Worm (Caenorhabditis elegans) whole organism, L4 larva: ENCODE results near the gene ncx-9.

ENCODE experiments used
- F10B5.3 ChIP-seq: sonication (generic microtip); optimal IDR thresholded peaks from 2 replicates; lab custom pipeline; 2016; ENCODE audit warnings: mild to moderate bottlenecking, missing genetic modification characterization, missing compliant biosample characterization
- F37D6.2 ChIP-seq: sonication (generic microtip); optimal IDR thresholded peaks from 2 replicates; lab custom pipeline; 2016; ENCODE audit warnings: mild to moderate bottlenecking, missing genetic modification characterization, missing compliant biosample characterization
- F49E8.2 ChIP-seq: sonication (generic microtip); optimal IDR thresholded peaks from 2 replicates; lab custom pipeline; 2016; ENCODE audit warnings: missing compliant biosample characterization, mild to moderate bottlenecking, missing genetic modification characterization, borderline replicate concordance
- T26A8.4 ChIP-seq: fragments of 200-800 bp; sonication (Bioruptor generic); IDR thresholded peaks from 2 replicates; pipeline ENCODE4 v1.3.6; 2022; ENCODE audit warnings: missing genetic modification characterization, missing compliant biosample characterization
- Y48G9A.11 ChIP-seq: fragments of 200-800 bp; sonication (Bioruptor generic); IDR thresholded peaks from 2 replicates; pipeline ENCODE4 v1.3.6; 2022; ENCODE audit warnings: missing genetic modification reagents, missing genetic modification characterization, missing compliant biosample characterization
- Y5F2A.4 ChIP-seq: fragments of 200-800 bp; sonication (Bioruptor generic); optimal IDR thresholded peaks from 2 replicates; lab custom pipeline; 2018; ENCODE audit warnings: mild to moderate bottlenecking, missing genetic modification characterization, missing compliant biosample characterization
- Y75B8A.6 ChIP-seq: fragments of 200-800 bp; sonication (Bioruptor generic); IDR thresholded peaks from 2 replicates; pipeline ENCODE4 v1.3.6; 2022; ENCODE audit warnings: missing genetic modification reagents, missing genetic modification characterization, missing compliant biosample characterization
- ZK337.2 ChIP-seq: fragments of 200-800 bp; sonication (Bioruptor generic); IDR thresholded peaks from 2 replicates; pipeline ENCODE4 v1.3.6; 2022; ENCODE audit warnings: missing genetic modification reagents, missing genetic modification characterization, missing compliant biosample characterization
- aly-2 ChIP-seq: sonication (generic microtip); optimal IDR thresholded peaks from 2 replicates; lab custom pipeline; 2018; ENCODE audit warnings: missing biosample characterization, missing genetic modification characterization
- ama-1 ChIP-seq: fragments of 150-350 bp; optimal IDR thresholded peaks from 2 replicates; lab custom pipeline; 2014; ENCODE audit warnings: inconsistent platforms, mixed read lengths
- ceh-44 ChIP-seq: fragments of 200-800 bp; sonication (Bioruptor generic); IDR thresholded peaks from 2 replicates; pipeline ENCODE4 v1.3.6; 2022; ENCODE audit warnings: missing genetic modification reagents, missing genetic modification characterization, missing compliant biosample characterization
- daf-12 ChIP-seq: fragments of 150-350 bp; optimal IDR thresholded peaks from 2 replicates; lab custom pipeline; 2014; ENCODE audit warnings: missing biosample characterization, missing genetic modification reagents, missing genetic modification characterization
- daf-16 ChIP-seq, 3 experiments: sonication (generic microtip); optimal IDR thresholded peaks; 2 replicates each; lab custom pipeline; 2016 to 2017; ENCODE audit warnings: missing genetic modification characterization in 3 of 3, missing genetic modification reagents in 3 of 3, mild to moderate bottlenecking in 2 of 3, missing compliant biosample characterization in 2 of 3, missing biosample characterization in 1 of 3, moderate library complexity in 1 of 3
- dmd-6 ChIP-seq: fragments of 200-800 bp; sonication (Bioruptor generic); IDR thresholded peaks from 2 replicates; pipeline ENCODE4 v1.3.6; 2022; ENCODE audit warnings: missing genetic modification reagents, missing genetic modification characterization, missing compliant biosample characterization
- dmd-9 ChIP-seq: fragments of 200-800 bp; sonication (Bioruptor generic); IDR thresholded peaks from 2 replicates; pipeline ENCODE4 v1.3.6; 2022; ENCODE audit warnings: missing genetic modification reagents, missing genetic modification characterization, missing compliant biosample characterization
- dpl-1 ChIP-seq: fragments of 150-350 bp; optimal IDR thresholded peaks from 2 replicates; lab custom pipeline; 2014; ENCODE audit warnings: missing biosample characterization, missing genetic modification reagents, missing genetic modification characterization
- duxl-1 ChIP-seq: sonication (generic microtip); optimal IDR thresholded peaks from 2 replicates; lab custom pipeline; 2016; ENCODE audit warnings: mild to moderate bottlenecking, missing genetic modification characterization, moderate library complexity, missing compliant biosample characterization; ENCODE audit not compliant: poor library complexity
- egl-43 ChIP-seq: fragments of 200-800 bp; sonication (Bioruptor generic); IDR thresholded peaks from 2 replicates; pipeline ENCODE4 v1.3.6; 2022; ENCODE audit warnings: missing genetic modification reagents, missing genetic modification characterization, missing compliant biosample characterization
- hif-1 ChIP-seq, 2 experiments: sonication (generic microtip); optimal IDR thresholded peaks; 2 replicates each; lab custom pipeline; 2016 to 2017; ENCODE audit warnings: missing compliant biosample characterization in 2 of 2, missing genetic modification characterization in 2 of 2, missing genetic modification reagents in 2 of 2, missing genotype in 2 of 2, mild to moderate bottlenecking in 1 of 2
- hlh-11 ChIP-seq: fragments of 200-800 bp; sonication (Bioruptor generic); optimal IDR thresholded peaks from 2 replicates; lab custom pipeline; 2018; ENCODE audit warnings: mild to moderate bottlenecking, missing genetic modification characterization, missing compliant biosample characterization
- hmg-1.1 ChIP-seq: fragments of 200-800 bp; sonication (Bioruptor generic); IDR thresholded peaks from 2 replicates; pipeline ENCODE4 v1.3.6; 2022; ENCODE audit warnings: missing genetic modification reagents, missing genetic modification characterization, missing compliant biosample characterization
- lin-1 ChIP-seq: fragments of 200-800 bp; sonication (Bioruptor generic); IDR thresholded peaks from 2 replicates; pipeline ENCODE4 v1.3.6; 2022; ENCODE audit warnings: missing genetic modification reagents, missing genetic modification characterization, missing compliant biosample characterization
- lin-29 ChIP-seq: fragments of 200-800 bp; sonication (Bioruptor generic); IDR thresholded peaks from 2 replicates; pipeline ENCODE4 v1.3.6; 2022; ENCODE audit warnings: missing genetic modification reagents, missing genetic modification characterization, missing compliant biosample characterization
- lsy-2 ChIP-seq, 2 experiments: fragments of 150-350 bp in 1 of 2; sonication (generic microtip) in 1 of 2; optimal IDR thresholded peaks; 2 replicates each; lab custom pipeline; 2014 to 2017; ENCODE audit warnings: missing biosample characterization in 2 of 2, missing genetic modification characterization in 2 of 2
- mdl-1 ChIP-seq, 2 experiments: fragments of 150-350 bp in 1 of 2; sonication (generic microtip) in 1 of 2; optimal IDR thresholded peaks; 2 replicates each; lab custom pipeline; 2014 to 2017; ENCODE audit warnings: missing biosample characterization in 2 of 2, missing genetic modification characterization in 2 of 2
- mdt-29 ChIP-seq: fragments of 200-800 bp; sonication (Bioruptor generic); IDR thresholded peaks from 2 replicates; pipeline ENCODE4 v1.3.6; 2022; ENCODE audit warnings: missing genetic modification reagents, missing genetic modification characterization, missing compliant biosample characterization
- mep-1 ChIP-seq: fragments of 150-350 bp; sonication (generic microtip); optimal IDR thresholded peaks from 3 replicates; lab custom pipeline; 2014; ENCODE audit warnings: missing biosample characterization, missing genetic modification characterization
- mes-2 ChIP-seq: sonication (generic microtip); optimal IDR thresholded peaks from 2 replicates; lab custom pipeline; 2016; ENCODE audit warnings: missing genotype, mild to moderate bottlenecking, missing genetic modification characterization, missing compliant biosample characterization; ENCODE audit not compliant: poor library complexity, severe bottlenecking
- mxl-3 ChIP-seq: fragments of 200-800 bp; sonication (Bioruptor generic); optimal IDR thresholded peaks from 2 replicates; lab custom pipeline; 2018; ENCODE audit warnings: mild to moderate bottlenecking, missing genetic modification characterization, missing compliant biosample characterization
- nhr-10 ChIP-seq: fragments of 150-350 bp; optimal IDR thresholded peaks from 2 replicates; lab custom pipeline; 2014; ENCODE audit warnings: missing biosample characterization, missing genetic modification characterization
- nhr-11 ChIP-seq: fragments of 150-350 bp; optimal IDR thresholded peaks from 2 replicates; lab custom pipeline; 2014; ENCODE audit warnings: missing biosample characterization, missing genetic modification characterization
- nhr-111 ChIP-seq: fragments of 200-800 bp; sonication (Bioruptor generic); optimal IDR thresholded peaks from 2 replicates; lab custom pipeline; 2018; ENCODE audit warnings: mild to moderate bottlenecking, missing genetic modification characterization, missing compliant biosample characterization
- nhr-237 ChIP-seq: sonication (generic microtip); optimal IDR thresholded peaks from 2 replicates; lab custom pipeline; 2017; ENCODE audit warnings: missing biosample characterization, missing genetic modification characterization
- nhr-25 ChIP-seq: sonication (generic microtip); optimal IDR thresholded peaks from 2 replicates; lab custom pipeline; 2017; ENCODE audit warnings: missing genetic modification characterization, mild to moderate bottlenecking, missing compliant biosample characterization, antibody characterized with exemption, moderate library complexity, borderline replicate concordance; ENCODE audit not compliant: insufficient read depth
- nhr-28 ChIP-seq: fragments of 150-350 bp; optimal IDR thresholded peaks from 2 replicates; lab custom pipeline; 2014; ENCODE audit warnings: missing biosample characterization, missing genetic modification characterization
- nhr-42 ChIP-seq: fragments of 200-800 bp; sonication (Bioruptor generic); IDR thresholded peaks from 2 replicates; pipeline ENCODE4 v1.3.6; 2022; ENCODE audit warnings: missing genetic modification characterization, missing compliant biosample characterization
- nhr-48 ChIP-seq: sonication (generic microtip); optimal IDR thresholded peaks from 2 replicates; lab custom pipeline; 2016; ENCODE audit warnings: mild to moderate bottlenecking, missing genetic modification characterization, missing compliant biosample characterization
- nhr-76 ChIP-seq: fragments of 150-350 bp; optimal IDR thresholded peaks from 2 replicates; lab custom pipeline; 2014; ENCODE audit warnings: missing biosample characterization, missing genetic modification characterization
- php-3 ChIP-seq: fragments of 200-800 bp; sonication (Bioruptor generic); IDR thresholded peaks from 2 replicates; pipeline ENCODE4 v1.3.6; 2022; ENCODE audit warnings: missing genetic modification reagents, missing genetic modification characterization, missing compliant biosample characterization
- pqm-1 ChIP-seq: sonication (generic microtip); optimal IDR thresholded peaks from 2 replicates; lab custom pipeline; 2017; ENCODE audit warnings: missing biosample characterization, missing genetic modification characterization
- saeg-2 ChIP-seq: fragments of 200-800 bp; sonication (Bioruptor generic); IDR thresholded peaks from 2 replicates; pipeline ENCODE4 v1.3.6; 2022; ENCODE audit warnings: missing genetic modification reagents, missing genetic modification characterization, missing compliant biosample characterization
- skn-1 ChIP-seq: fragments of 150-350 bp; optimal IDR thresholded peaks from 2 replicates; lab custom pipeline; 2014; ENCODE audit warnings: missing biosample characterization, missing genetic modification characterization
- snpc-1.2 ChIP-seq: fragments of 200-800 bp; sonication (Bioruptor generic); IDR thresholded peaks from 2 replicates; pipeline ENCODE4 v1.3.6; 2022; ENCODE audit warnings: missing genetic modification reagents, missing genetic modification characterization, missing compliant biosample characterization
- spr-1 ChIP-seq: sonication (generic microtip); optimal IDR thresholded peaks from 2 replicates; lab custom pipeline; 2016; ENCODE audit warnings: mild to moderate bottlenecking, missing genetic modification characterization, missing compliant biosample characterization
- spr-3 ChIP-seq: fragments of 200-800 bp; sonication (Bioruptor generic); optimal IDR thresholded peaks from 2 replicates; lab custom pipeline; 2018; ENCODE audit warnings: mild to moderate bottlenecking, missing genetic modification characterization, missing compliant biosample characterization
- tra-1 ChIP-seq: fragments of 200-800 bp; sonication (Bioruptor generic); IDR thresholded peaks from 2 replicates; pipeline ENCODE4 v1.3.6; 2022; ENCODE audit warnings: missing genetic modification reagents, missing genetic modification characterization, missing compliant biosample characterization
- unc-62 ChIP-seq, 3 experiments: fragments of 150-350 bp in 1 of 3; sonication (generic microtip); optimal IDR thresholded peaks in 2 of 3; peaks in 1 of 3; 1 replicate in 1 of 3; 2 replicates in 2 of 3; lab custom pipeline; 2014 to 2017; ENCODE audit warnings: missing biosample characterization in 3 of 3, missing genetic modification characterization in 3 of 3, missing genetic modification reagents in 3 of 3, missing genotype in 1 of 3
- vab-7 ChIP-seq: fragments of 200-800 bp; sonication (Bioruptor generic); IDR thresholded peaks from 2 replicates; pipeline ENCODE4 v1.3.6; 2022; ENCODE audit warnings: missing genetic modification reagents, missing genetic modification characterization, missing compliant biosample characterization
- zip-11 ChIP-seq: fragments of 200-800 bp; sonication (Bioruptor generic); IDR thresholded peaks from 2 replicates; pipeline ENCODE4 v1.3.6; 2022; ENCODE audit warnings: missing genetic modification characterization, missing compliant biosample characterization
- ztf-11 ChIP-seq: fragments of 150-350 bp; optimal IDR thresholded peaks from 2 replicates; lab custom pipeline; 2014; ENCODE audit warnings: missing biosample characterization, missing genetic modification characterization
- ztf-7 ChIP-seq: fragments of 150-350 bp; optimal IDR thresholded peaks from 2 replicates; lab custom pipeline; 2014; ENCODE audit warnings: missing biosample characterization, missing genetic modification characterization

The ncx-9 gene

DNA sequence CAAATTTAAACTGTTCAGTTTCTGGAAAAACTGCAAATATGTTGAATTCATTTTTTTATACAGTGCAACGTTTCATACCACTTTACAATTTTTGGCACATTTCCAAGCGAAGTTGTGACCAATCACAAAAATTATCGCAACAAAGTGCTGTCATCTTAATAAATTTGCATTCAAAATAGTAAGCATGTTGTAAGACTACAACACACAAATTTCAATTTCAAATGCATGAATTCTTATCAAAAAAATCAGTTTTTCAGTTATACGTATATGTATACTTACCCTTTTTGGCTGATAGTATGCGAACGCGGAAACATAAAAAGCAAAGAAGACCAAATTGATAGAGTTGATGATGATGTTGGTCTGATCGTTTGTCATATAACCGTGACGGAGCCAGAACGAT lies 35.2 kb upstream of the ncx-9 start (continued):
- no peak for TF ChIP-seq duxl-1 (tag; lab: Kevin White, UChicago)
- no peak for TF ChIP-seq hif-1 (tag; optimal IDR thresholded peaks at IDR 0.05; lab: Kevin White, UChicago)
- no peak for TF ChIP-seq Y48G9A.11 (GFP tag; lab: Robert Waterston, UW)
- no peak for TF ChIP-seq nhr-237 (tag; lab: Kevin White, UChicago)
- TF ChIP-seq Y75B8A.6: no peak
- peak; percentile 23 for TF ChIP-seq mxl-3 (GFP tag; lab: Kevin White, UChicago)
- TF ChIP-seq lin-1: peak; percentile 39; the same call in 1 of the 2 replicates
- TF ChIP-seq nhr-76: no peak
- no peak for TF ChIP-seq unc-62 (GFP tag; optimal IDR thresholded peaks at IDR 0.05 in 1 of 2; lab: Kevin White, UChicago)
- no peak for TF ChIP-seq unc-62 (tag; optimal IDR thresholded peaks at IDR 0.05; lab: Kevin White, UChicago)
- TF ChIP-seq nhr-48: peak; percentile 14
- no peak for TF ChIP-seq dpl-1 (GFP tag; lab: Kevin White, UChicago)
- TF ChIP-seq ztf-11: no peak
- no peak for TF ChIP-seq ztf-7 (tag; lab: Kevin White, UChicago)
- peak; percentile 99 for TF ChIP-seq nhr-28 (tag; lab: Kevin White, UChicago)
- no peak for TF ChIP-seq nhr-42 (GFP tag; lab: Robert Waterston, UW)
- TF ChIP-seq mep-1 (tag; lab: Kevin White, UChicago): no peak
- no peak for TF ChIP-seq egl-43 (GFP tag; lab: Robert Waterston, UW)
- 0 out of 2 replicates have a peak, but pooled peaks have one; percentile 23 for TF ChIP-seq tra-1
- TF ChIP-seq lin-29 (GFP tag; lab: Robert Waterston, UW): no peak
- no peak for TF ChIP-seq ceh-44 (GFP tag; lab: Robert Waterston, UW)
- no peak for TF ChIP-seq zip-11 (GFP tag; lab: Robert Waterston, UW)
- peak; percentile 85 for TF ChIP-seq dmd-6 (GFP tag; lab: Robert Waterston, UW)
- no peak for TF ChIP-seq vab-7 (GFP tag; lab: Robert Waterston, UW)
- TF ChIP-seq F10B5.3: no peak
- no peak for TF ChIP-seq aly-2 (tag; lab: Kevin White, UChicago)
- peak; percentile 89 for TF ChIP-seq pqm-1 (tag; lab: Kevin White, UChicago)
- TF ChIP-seq saeg-2 (GFP tag; lab: Robert Waterston, UW): no peak
- no peak for TF ChIP-seq mes-2 (tag; lab: Kevin White, UChicago)
- no peak for TF ChIP-seq daf-12
- TF ChIP-seq mdt-29 (GFP tag; lab: Robert Waterston, UW): no peak
- TF ChIP-seq snpc-1.2 (GFP tag; lab: Robert Waterston, UW): no peak
- no peak for TF ChIP-seq nhr-11
- no peak for TF ChIP-seq F49E8.2
- no peak for TF ChIP-seq nhr-111 (GFP tag; lab: Kevin White, UChicago)
- TF ChIP-seq T26A8.4 (GFP tag; lab: Robert Waterston, UW): no peak
- no peak for TF ChIP-seq dmd-9
- no peak for TF ChIP-seq lsy-2 (tag; optimal IDR thresholded peaks at IDR 0.05; lab: Kevin White, UChicago)
- TF ChIP-seq skn-1 (tag; lab: Kevin White, UChicago): no peak
- TF ChIP-seq spr-1: no peak
- TF ChIP-seq mdl-1 (tag; optimal IDR thresholded peaks at IDR 0.05; lab: Kevin White, UChicago): peak in 1 of 2 experiments; percentile 46
- TF ChIP-seq hmg-1.1 (GFP tag; lab: Robert Waterston, UW): no peak
- no peak for TF ChIP-seq spr-3 (GFP tag; lab: Kevin White, UChicago)
- no peak for TF ChIP-seq F37D6.2
- peak; percentile 66 for TF ChIP-seq php-3
- TF ChIP-seq hlh-11: peak; percentile 82
- TF ChIP-seq nhr-10 (tag; lab: Kevin White, UChicago): no peak
- TF ChIP-seq ZK337.2 (GFP tag; lab: Robert Waterston, UW): no peak
- no peak for TF ChIP-seq Y5F2A.4 (GFP tag; lab: Kevin White, UChicago)
- TF ChIP-seq ama-1 (lab: Kevin White, UChicago): no peak
- no peak for TF ChIP-seq nhr-25
- TF ChIP-seq daf-16 (GFP tag; optimal IDR thresholded peaks at IDR 0.05; lab: Kevin White, UChicago): no peak
- TF ChIP-seq daf-16 (tag; optimal IDR thresholded peaks at IDR 0.05; lab: Kevin White, UChicago): peak; percentile 81
